Fruit fly (Drosophila melanogaster): ENCODE data around the gene Arl1.

Gene Arl1

DNA sequence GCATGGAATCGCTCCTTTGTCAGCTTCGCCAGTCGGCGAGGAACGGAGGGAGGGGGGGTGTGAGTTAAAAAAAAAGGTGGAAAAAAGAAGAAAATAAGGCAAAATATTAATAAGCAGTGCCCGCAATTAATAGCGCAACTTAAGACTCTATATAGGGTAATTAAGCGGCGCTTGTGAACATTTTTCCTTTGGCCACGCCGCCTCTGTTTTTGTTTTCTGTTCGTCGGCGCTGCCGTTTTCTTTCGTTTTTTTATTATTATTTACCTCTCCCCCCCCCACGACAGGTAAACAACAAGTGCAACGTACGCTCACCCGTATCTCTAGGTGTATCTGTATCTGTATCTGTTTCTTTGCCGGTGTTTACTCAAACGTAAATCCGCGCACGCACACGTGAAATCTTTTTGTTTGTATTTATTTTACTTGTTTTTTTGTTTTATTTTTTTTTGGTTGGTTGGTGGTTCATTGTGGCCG is 44.3 kb downstream of the Arl1 start (continued):
- TF ChIP-seq Asciz (GFP tag; optimal IDR thresholded peaks at IDR 0.05) (peak; percentile 78), mam (GFP tag; optimal IDR thresholded peaks at IDR 0.05) (no peak), az2 (GFP tag; optimal IDR thresholded peaks at IDR 0.05) (peak; percentile 19), aop (GFP tag; IDR thresholded peaks at IDR 0.05) (no peak), CG8924 (tag; optimal IDR thresholded peaks at IDR 0.05) (peak; percentile 10), gem (tag; optimal IDR thresholded peaks at IDR 0.05) (peak; percentile 23), CG13287 (GFP tag; IDR thresholded peaks at IDR 0.05; ENCODE audit: partially characterized antibody) (no peak; the same call in 1 of the 2 replicates), p53 (GFP tag; optimal IDR thresholded peaks at IDR 0.05) (no peak), rib (GFP tag; IDR thresholded peaks at IDR 0.05) (peak; percentile 70; the same call in 1 of the 2 replicates), HLH3B (GFP tag; IDR thresholded peaks at IDR 0.05) (peak; percentile 50; the same call in 1 of the 2 replicates), schlank (tag; optimal IDR thresholded peaks at IDR 0.05) (no peak), CG6654 (GFP tag; optimal IDR thresholded peaks at IDR 0.05) (no peak), CG12744 (GFP tag; optimal IDR thresholded peaks at IDR 0.05) (no peak), fd96Cb (tag; optimal IDR thresholded peaks at IDR 0.05) (peak; percentile 2), tup (GFP tag; optimal IDR thresholded peaks at IDR 0.05) (no peak), insv (GFP tag; optimal IDR thresholded peaks at IDR 0.05) (no peak), CG6272 (GFP tag; IDR thresholded peaks at IDR 0.05) (no peak; the same call in 1 of the 2 replicates), unpg (GFP tag; optimal IDR thresholded peaks at IDR 0.05) (peak; percentile 34), CG4404 (GFP tag; IDR thresholded peaks at IDR 0.05) (no peak), abd-A (tag; optimal IDR thresholded peaks at IDR 0.05) (no peak), CG3726 (GFP tag; IDR thresholded peaks at IDR 0.05) (no peak), Chrac-16 (GFP tag; optimal IDR thresholded peaks at IDR 0.05) (no peak), CG17359 (tag; optimal IDR thresholded peaks at IDR 0.05) (peak; percentile 48), CG8290 (GFP tag; optimal IDR thresholded peaks at IDR 0.05) (no peak), CG8290 (tag; optimal IDR thresholded peaks at IDR 0.05) (peak in 1 of 2 experiments; percentile 65), bigmax (GFP tag; optimal IDR thresholded peaks at IDR 0.05) (no peak), CG15073 (GFP tag; optimal IDR thresholded peaks at IDR 0.05) (no peak), Neu2 (GFP tag; optimal IDR thresholded peaks at IDR 0.05; ENCODE audit: borderline replicate concordance) (no peak), Fer1 (GFP tag; optimal IDR thresholded peaks at IDR 0.05) (no peak), CG9437 (GFP tag; optimal IDR thresholded peaks at IDR 0.05) (no peak), CG8388 (GFP tag; optimal IDR thresholded peaks at IDR 0.05) (no peak), CG6791 (GFP tag; IDR thresholded peaks at IDR 0.05; ENCODE audit: partially characterized antibody) (no peak), trh (GFP tag; optimal IDR thresholded peaks at IDR 0.05) (no peak), HmgZ (tag; optimal IDR thresholded peaks at IDR 0.05) (no peak), CG1792 (GFP tag; optimal IDR thresholded peaks at IDR 0.05) (no peak), CG10979 (tag; optimal IDR thresholded peaks at IDR 0.05) (peak; percentile 10), fru (optimal IDR thresholded peaks at IDR 0.05) (no peak), sna (GFP tag; IDR thresholded peaks at IDR 0.05; ENCODE audit: partially characterized antibody) (no peak), ftz-f1 (GFP tag; optimal IDR thresholded peaks at IDR 0.05) (no peak), CG11085 (GFP tag; IDR thresholded peaks at IDR 0.05) (no peak), CG9797 (GFP tag; optimal IDR thresholded peaks at IDR 0.05) (peak; percentile 0), CG17912 (GFP tag; optimal IDR thresholded peaks at IDR 0.05) (no peak), CG4282 (GFP tag; optimal IDR thresholded peaks at IDR 0.05) (no peak), CG3838 (GFP tag; optimal IDR thresholded peaks at IDR 0.05) (no peak), CG34224 (GFP tag; IDR thresholded peaks at IDR 0.05; ENCODE audit: partially characterized antibody) (no peak), Dad (GFP tag; optimal IDR thresholded peaks at IDR 0.05) (no peak), CG6683 (GFP tag; optimal IDR thresholded peaks at IDR 0.05) (peak; percentile 1), zf30C (GFP tag; optimal IDR thresholded peaks at IDR 0.05) (no peak), dimm (GFP tag; IDR thresholded peaks at IDR 0.05) (no peak), CG11723 (GFP tag; optimal IDR thresholded peaks at IDR 0.05) (peak; percentile 27), psq (GFP tag; optimal IDR thresholded peaks at IDR 0.05) (no peak)
